Worm (Caenorhabditis elegans): Measurements from ENCODE around the gene elpc-4.

DNA sequence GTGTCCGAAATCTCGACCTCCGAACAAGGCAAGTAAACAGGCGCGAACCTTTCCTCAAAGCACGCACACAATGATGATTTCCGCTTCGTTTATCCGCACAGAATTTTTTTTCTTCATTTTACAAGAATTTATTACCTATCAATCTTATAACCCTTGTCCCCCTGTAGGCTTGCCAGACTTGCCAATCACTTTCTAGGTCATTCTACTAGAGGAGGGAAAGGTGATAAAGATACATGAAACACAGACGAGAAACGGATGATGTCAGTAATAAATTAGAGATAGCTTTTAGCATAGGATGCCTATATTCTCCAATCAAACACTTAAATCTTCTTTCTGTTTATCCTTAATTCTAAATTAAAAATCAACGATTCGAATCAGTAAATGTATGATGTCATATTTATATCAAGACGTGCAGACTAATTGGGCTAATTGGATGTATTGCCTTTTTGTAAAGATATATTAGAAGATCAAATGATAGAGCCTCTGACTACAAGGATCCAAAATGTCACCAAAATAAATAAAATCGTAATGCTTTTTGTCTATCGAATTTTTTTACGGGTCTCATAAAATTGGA lies 10.6 kb downstream of the elpc-4 start:
- TF ChIP-seq elt-1 (tag; optimal IDR thresholded peaks at IDR 0.05) (no peak), egl-27 (tag; optimal IDR thresholded peaks at IDR 0.05) (no peak), snpc-4 (tag; optimal IDR thresholded peaks at IDR 0.05) (no peak), elt-3 (tag; optimal IDR thresholded peaks at IDR 0.05) (no peak), ztf-11 (tag; optimal IDR thresholded peaks at IDR 0.05) (no peak), blmp-1 (tag; optimal IDR thresholded peaks at IDR 0.05; ENCODE audit: insufficient read depth) (peak; percentile 23), nhr-237 (tag; optimal IDR thresholded peaks at IDR 0.05) (no peak), lsy-2 (tag; optimal IDR thresholded peaks at IDR 0.05) (no peak), Y55F3AM.14 (GFP tag; optimal IDR thresholded peaks at IDR 0.05) (no peak), dmd-4 (tag; optimal IDR thresholded peaks at IDR 0.05) (no peak), aly-2 (tag; optimal IDR thresholded peaks at IDR 0.05) (no peak), mdl-1 (tag; optimal IDR thresholded peaks at IDR 0.05) (no peak)
